Worm (Caenorhabditis elegans) whole organism, L3 larva: ENCODE measurements around the gene clec-157.

Source experiments
- fos-1 ChIP-seq: fragments of 150-350 bp; optimal IDR thresholded peaks from 2 replicates; lab custom pipeline; 2014; ENCODE audit warnings: missing biosample characterization, missing genetic modification characterization
- mdl-1 ChIP-seq: fragments of 150-350 bp; optimal IDR thresholded peaks from 2 replicates; lab custom pipeline; 2014; ENCODE audit warnings: missing biosample characterization, missing genetic modification characterization
- nfya-1 ChIP-seq: sonication (generic microtip); optimal IDR thresholded peaks from 2 replicates; lab custom pipeline; 2017; ENCODE audit warnings: missing genetic modification characterization, mild to moderate bottlenecking, missing compliant biosample characterization, antibody characterized with exemption, moderate library complexity; ENCODE audit not compliant: insufficient read depth
- nhr-23 ChIP-seq: fragments of 150-350 bp; optimal IDR thresholded peaks from 2 replicates; lab custom pipeline; 2014; ENCODE audit warnings: missing biosample characterization, missing genetic modification reagents, missing genetic modification characterization
- nhr-28 ChIP-seq: fragments of 150-350 bp; optimal IDR thresholded peaks from 2 replicates; lab custom pipeline; 2014; ENCODE audit warnings: missing biosample characterization, missing genetic modification characterization

DNA sequence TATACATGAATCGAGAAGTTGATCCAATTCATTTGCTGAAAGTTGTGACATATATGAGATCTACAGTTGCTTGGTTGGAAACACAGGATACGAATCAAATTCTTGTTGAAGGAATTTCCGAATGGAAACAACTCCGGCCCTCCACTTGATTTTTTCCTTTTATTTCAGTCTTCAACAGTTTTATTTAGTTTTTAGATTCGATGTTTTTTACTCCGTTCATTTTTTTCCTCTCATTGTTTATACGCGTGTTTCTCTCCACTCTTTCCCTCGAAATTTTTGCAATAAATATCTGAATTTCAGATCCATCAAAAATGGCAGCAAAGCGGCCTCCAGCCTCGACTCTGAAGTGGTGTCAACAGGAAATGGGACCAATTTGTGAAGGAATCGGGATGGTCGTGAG lies 18.9 kb upstream of the clec-157 start, which contains the start of gene coq-8:
- no peak for TF ChIP-seq mdl-1 (tag; lab: Kevin White, UChicago)
- no peak for TF ChIP-seq nhr-28
- no peak for TF ChIP-seq nfya-1 (tag; lab: Kevin White, UChicago)
- no peak for TF ChIP-seq nhr-23
- no peak for TF ChIP-seq fos-1 (tag; lab: Kevin White, UChicago)
